Fruit fly (Drosophila melanogaster): Measurements from ENCODE around the gene CG12170.

Gene CG12170

DNA sequence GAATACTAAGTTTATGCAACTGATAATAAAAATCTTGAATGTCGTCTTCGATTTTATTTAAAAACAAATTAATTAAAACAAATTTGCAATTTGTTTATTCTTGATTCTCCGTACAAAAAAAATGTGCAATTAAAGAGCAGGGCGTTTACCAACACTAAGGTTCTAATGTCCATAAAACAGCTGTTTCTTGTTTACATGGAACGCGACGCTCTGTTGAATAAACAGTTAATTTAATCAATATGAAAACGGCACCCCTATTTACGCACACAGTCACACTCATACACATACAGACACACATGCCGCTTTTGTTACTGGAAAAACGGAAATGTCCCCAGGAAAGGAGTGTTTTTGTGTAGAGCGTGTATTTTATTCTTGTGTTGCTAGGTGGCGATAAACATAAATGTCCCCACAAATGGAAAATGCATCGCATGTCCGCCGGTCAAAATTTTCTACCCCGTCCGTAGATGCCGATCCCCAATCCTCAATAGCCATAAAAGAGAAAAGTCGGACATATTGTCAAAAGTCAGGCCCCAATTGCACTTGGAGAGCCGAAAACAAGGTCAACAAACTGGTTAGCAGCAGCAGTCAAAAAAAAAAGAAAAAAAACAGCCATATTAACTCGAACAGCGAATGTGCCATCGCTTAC lies 13.9 kb upstream of the CG12170 start (continued):
- TF ChIP-seq so (GFP tag; IDR thresholded peaks at IDR 0.05), result no peak
- peak; percentile 75 for TF ChIP-seq NK7.1 (GFP tag; optimal IDR thresholded peaks at IDR 0.05)
- no peak for TF ChIP-seq CG11085 (GFP tag; IDR thresholded peaks at IDR 0.05)
- peak; percentile 76 for TF ChIP-seq oc (tag; optimal IDR thresholded peaks at IDR 0.05)
- peak; percentile 15 for TF ChIP-seq CG12744 (GFP tag; optimal IDR thresholded peaks at IDR 0.05)
- TF ChIP-seq pfk (GFP tag; optimal IDR thresholded peaks at IDR 0.05), result peak; percentile 86
- TF ChIP-seq CG14441 (GFP tag; IDR thresholded peaks at IDR 0.05), result no peak
- TF ChIP-seq gfzf (GFP tag; optimal IDR thresholded peaks at IDR 0.05), result peak; percentile 9
- TF ChIP-seq her (GFP tag; optimal IDR thresholded peaks at IDR 0.05), result peak; percentile 72
- peak; percentile 86 for TF ChIP-seq Hmr (GFP tag; optimal IDR thresholded peaks at IDR 0.05)
- TF ChIP-seq crol (GFP tag; IDR thresholded peaks at IDR 0.05), result no peak
- TF ChIP-seq nerfin-1 (tag; optimal IDR thresholded peaks at IDR 0.05), result peak; percentile 87
- no peak for TF ChIP-seq CG10959 (GFP tag; IDR thresholded peaks at IDR 0.05)
- no peak for TF ChIP-seq CG31224 (GFP tag; IDR thresholded peaks at IDR 0.05)
- TF ChIP-seq peb (GFP tag; IDR thresholded peaks at IDR 0.05), result no peak
- TF ChIP-seq HLH3B (GFP tag; IDR thresholded peaks at IDR 0.05), result no peak
- peak; percentile 53 for TF ChIP-seq sima (GFP tag; optimal IDR thresholded peaks at IDR 0.05)
- TF ChIP-seq CG7839 (tag; optimal IDR thresholded peaks at IDR 0.05), result peak; percentile 57
- peak; percentile 66 for TF ChIP-seq CG15479 (GFP tag; optimal IDR thresholded peaks at IDR 0.05)
- no peak for TF ChIP-seq ranshi (GFP tag; IDR thresholded peaks at IDR 0.05)
- peak; percentile 48 for TF ChIP-seq disco-r (GFP tag; optimal IDR thresholded peaks at IDR 0.05)
- peak; percentile 73 for TF ChIP-seq CG12769 (tag; optimal IDR thresholded peaks at IDR 0.05)
- peak; percentile 44 to 66 for TF ChIP-seq Hr51 (GFP tag; optimal IDR thresholded peaks at IDR 0.05)
- no peak for TF ChIP-seq Opbp (GFP tag; IDR thresholded peaks at IDR 0.05; ENCODE audit: partially characterized antibody)
- TF ChIP-seq CG3407 (GFP tag; optimal IDR thresholded peaks at IDR 0.05), result peak; percentile 91
- TF ChIP-seq CG4360 (GFP tag; IDR thresholded peaks at IDR 0.05), result no peak
- TF ChIP-seq pan (optimal IDR thresholded peaks at IDR 0.05), result no peak
- no peak for TF ChIP-seq pan (GFP tag; optimal IDR thresholded peaks at IDR 0.05 in 1 of 2, IDR thresholded peaks at IDR 0.05 in 1 of 2)
- TF ChIP-seq ro (GFP tag; IDR thresholded peaks at IDR 0.05), result no peak
- no peak for TF ChIP-seq CG16815 (GFP tag; optimal IDR thresholded peaks at IDR 0.05)
- TF ChIP-seq toy (GFP tag; IDR thresholded peaks at IDR 0.05), result no peak
- TF ChIP-seq CG3065 (GFP tag; optimal IDR thresholded peaks at IDR 0.05), result peak; percentile 26
- TF ChIP-seq Mad (GFP tag; optimal IDR thresholded peaks at IDR 0.05), result peak; percentile 64
- peak; percentile 49 for TF ChIP-seq p53 (GFP tag; optimal IDR thresholded peaks at IDR 0.05)
- TF ChIP-seq Dp (GFP tag; optimal IDR thresholded peaks at IDR 0.05), result no peak
- peak; percentile 78 for TF ChIP-seq CG2678 (tag; optimal IDR thresholded peaks at IDR 0.05)
- TF ChIP-seq CG7556 (GFP tag; optimal IDR thresholded peaks at IDR 0.05), result peak; percentile 68
- TF ChIP-seq tll (GFP tag; optimal IDR thresholded peaks at IDR 0.05), result peak in 1 of 2 experiments; percentile 49
- TF ChIP-seq CG10462 (GFP tag; optimal IDR thresholded peaks at IDR 0.05), result peak; percentile 64
- peak; percentile 68 for TF ChIP-seq nom (GFP tag; optimal IDR thresholded peaks at IDR 0.05)
- TF ChIP-seq CG1529 (GFP tag; optimal IDR thresholded peaks at IDR 0.05), result peak; percentile 79
- peak; percentile 9 for TF ChIP-seq TFAM (GFP tag; optimal IDR thresholded peaks at IDR 0.05)
- TF ChIP-seq CG15696 (tag; optimal IDR thresholded peaks at IDR 0.05), result peak; percentile 92
- TF ChIP-seq Abd-B (GFP tag; optimal IDR thresholded peaks at IDR 0.05), result no peak
- TF ChIP-seq CG15514 (GFP tag; optimal IDR thresholded peaks at IDR 0.05), result peak; percentile 77
- peak; percentile 97 for TF ChIP-seq CG10267 (tag; optimal IDR thresholded peaks at IDR 0.05)
- peak; percentile 86 for TF ChIP-seq CG34376 (GFP tag; optimal IDR thresholded peaks at IDR 0.05)
- TF ChIP-seq grau (tag; optimal IDR thresholded peaks at IDR 0.05), result peak; percentile 49
- no peak for TF ChIP-seq wdn (GFP tag; IDR thresholded peaks at IDR 0.05)
- TF ChIP-seq vvl (GFP tag; IDR thresholded peaks at IDR 0.05), result no peak
